Worm (Caenorhabditis elegans): ENCODE results near the gene F08H9.4.

Gene F08H9.4

ce11 chrV:14499074-14499864 is 35.0 kb upstream of the F08H9.4 start:
- TF ChIP-seq snpc-4 (tag; optimal IDR thresholded peaks at IDR 0.05) (no peak), madf-9 (GFP tag; conservative IDR thresholded peaks at IDR 0.05) (no peak), hlh-30 (tag; optimal IDR thresholded peaks at IDR 0.05; ENCODE audit: insufficient read depth) (peak; percentile 48), daf-8 (GFP tag; IDR thresholded peaks at IDR 0.05) (no peak), daf-16 (GFP tag; optimal IDR thresholded peaks at IDR 0.05) (no peak), daf-16 (tag; optimal IDR thresholded peaks at IDR 0.05) (peak; percentile 32), hlh-11 (tag; optimal IDR thresholded peaks at IDR 0.05) (peak; percentile 11), nhr-41 (GFP tag; IDR thresholded peaks at IDR 0.05) (no peak), pha-4 (GFP tag; IDR thresholded peaks at IDR 0.05) (no peak), pha-4 (tag; optimal IDR thresholded peaks at IDR 0.05) (no peak), lin-38 (GFP tag; IDR thresholded peaks at IDR 0.05) (no peak), nhr-25 (tag; optimal IDR thresholded peaks at IDR 0.05; ENCODE audit: borderline replicate concordance, insufficient read depth) (no peak), madf-5 (GFP tag; IDR thresholded peaks at IDR 0.05) (no peak), ama-1 (optimal IDR thresholded peaks at IDR 0.05) (no peak), dpl-1 (GFP tag; optimal IDR thresholded peaks at IDR 0.05) (no peak), ZK546.5 (tag; optimal IDR thresholded peaks at IDR 0.05) (no peak), egl-43 (GFP tag; IDR thresholded peaks at IDR 0.05) (peak; percentile 30; the same call in 1 of the 2 replicates), mxl-3 (GFP tag; optimal IDR thresholded peaks at IDR 0.05) (no peak), nhr-6 (tag; optimal IDR thresholded peaks at IDR 0.05) (no peak), lin-15B (tag; optimal IDR thresholded peaks at IDR 0.05) (no peak), zip-11 (GFP tag; IDR thresholded peaks at IDR 0.05) (no peak), T20F7.1 (GFP tag; optimal IDR thresholded peaks at IDR 0.05) (no peak), lin-13 (GFP tag; optimal IDR thresholded peaks at IDR 0.05) (no peak), mxl-2 (GFP tag; conservative IDR thresholded peaks at IDR 0.05) (no peak), mep-1 (tag; optimal IDR thresholded peaks at IDR 0.05) (no peak), hmg-1.1 (GFP tag; IDR thresholded peaks at IDR 0.05) (0 out of 2 replicates have a peak, but pooled peaks have one; percentile 32), tra-1 (GFP tag; IDR thresholded peaks at IDR 0.05) (no peak), lsy-2 (tag; optimal IDR thresholded peaks at IDR 0.05) (no peak), nhr-28 (tag; optimal IDR thresholded peaks at IDR 0.05) (peak; percentile 38)

- TF ChIP-seq unc-62 (GFP tag; optimal IDR thresholded peaks at IDR 0.05 in 1 of 2): peak in 1 of 2 experiments; percentile 16
- no peak for TF ChIP-seq unc-62 (tag; optimal IDR thresholded peaks at IDR 0.05)
- no peak for TF ChIP-seq ceh-82 (tag; optimal IDR thresholded peaks at IDR 0.05)
- TF ChIP-seq lin-38 (GFP tag; IDR thresholded peaks at IDR 0.05): no peak
- TF ChIP-seq spr-1 (tag; optimal IDR thresholded peaks at IDR 0.05): no peak
- no peak for TF ChIP-seq rbr-2 (tag; optimal IDR thresholded peaks at IDR 0.05)
- no peak for TF ChIP-seq ama-1 (optimal IDR thresholded peaks at IDR 0.05)
- TF ChIP-seq Y5F2A.4 (GFP tag; optimal IDR thresholded peaks at IDR 0.05): no peak
- no peak for TF ChIP-seq fkh-10 (GFP tag; optimal IDR thresholded peaks at IDR 0.05)
- TF ChIP-seq unc-39 (tag; optimal IDR thresholded peaks at IDR 0.05): no peak
- peak; percentile 4 for TF ChIP-seq nhr-25 (tag; optimal IDR thresholded peaks at IDR 0.05; ENCODE audit: borderline replicate concordance, insufficient read depth)
- no peak for TF ChIP-seq nhr-48 (tag; optimal IDR thresholded peaks at IDR 0.05)
- peak; percentile 13 for TF ChIP-seq nhr-28 (tag; optimal IDR thresholded peaks at IDR 0.05)
- TF ChIP-seq nhr-6 (tag; optimal IDR thresholded peaks at IDR 0.05): peak; percentile 62
Measured at ce11 chrV:14498204-14498603, 34.0 kb upstream of the F08H9.4 start.

ce11 chrV:14496446-14496845 is 32.2 kb upstream of the F08H9.4 start:
- TF ChIP-seq lin-29 (GFP tag; IDR thresholded peaks at IDR 0.05) (no peak), unc-62 (GFP tag; optimal IDR thresholded peaks at IDR 0.05 in 1 of 2) (peak in 1 of 2 experiments; percentile 58), unc-62 (tag; optimal IDR thresholded peaks at IDR 0.05) (no peak), madf-9 (GFP tag; conservative IDR thresholded peaks at IDR 0.05) (no peak), snpc-1.2 (GFP tag; IDR thresholded peaks at IDR 0.05) (no peak), hlh-30 (tag; optimal IDR thresholded peaks at IDR 0.05; ENCODE audit: insufficient read depth) (no peak), fos-1 (tag; optimal IDR thresholded peaks at IDR 0.05) (no peak)
